Fruit fly (Drosophila melanogaster): ENCODE data around the gene Pgant5.

Gene Pgant5

DNA sequence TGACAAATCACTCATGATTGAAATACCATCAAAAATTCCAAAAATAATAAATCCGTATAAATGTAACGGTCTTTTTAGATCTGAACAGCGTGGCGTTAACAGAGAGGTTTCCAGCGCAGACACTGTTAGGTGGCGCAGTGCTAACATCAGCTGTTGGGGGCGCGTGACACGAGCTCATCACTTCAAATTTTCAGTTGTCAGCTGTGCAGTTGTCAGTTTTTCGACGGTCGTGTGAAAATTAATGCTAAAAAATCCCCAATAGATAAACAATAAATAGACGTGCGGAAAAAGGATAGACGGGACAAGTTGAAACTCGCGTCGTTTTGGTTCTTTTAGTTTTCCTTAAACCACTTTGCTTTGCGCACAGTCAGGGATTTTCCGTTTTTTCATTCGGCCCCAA, 2.8 kb upstream of the Pgant5 start, which contains the start of gene CG4230 (continued):
- TF ChIP-seq CG32772 (GFP tag; IDR thresholded peaks at IDR 0.05) (no peak), CG10267 (tag; optimal IDR thresholded peaks at IDR 0.05) (peak; percentile 17), ase (GFP tag; IDR thresholded peaks at IDR 0.05) (no peak), usp (GFP tag; optimal IDR thresholded peaks at IDR 0.05) (no peak), dmrt11E (tag; optimal IDR thresholded peaks at IDR 0.05) (no peak), CG31441 (GFP tag; IDR thresholded peaks at IDR 0.05) (no peak), Doc2 (GFP tag; IDR thresholded peaks at IDR 0.05) (no peak), CG15514 (GFP tag; optimal IDR thresholded peaks at IDR 0.05) (peak; percentile 47), CG9727 (GFP tag; optimal IDR thresholded peaks at IDR 0.05) (no peak), exex (tag; optimal IDR thresholded peaks at IDR 0.05) (no peak), vnd (GFP tag; IDR thresholded peaks at IDR 0.05; ENCODE audit: partially characterized antibody) (peak; percentile 63; the same call in 2 of the 3 replicates), aop (GFP tag; IDR thresholded peaks at IDR 0.05) (no peak), sc (optimal IDR thresholded peaks at IDR 0.05) (no peak), sc (GFP tag; optimal IDR thresholded peaks at IDR 0.05) (no peak), CG9797 (GFP tag; optimal IDR thresholded peaks at IDR 0.05) (peak; percentile 7), dm (GFP tag; optimal IDR thresholded peaks at IDR 0.05) (no peak), CHES-1-like (GFP tag; optimal IDR thresholded peaks at IDR 0.05) (no peak), p53 (GFP tag; optimal IDR thresholded peaks at IDR 0.05) (no peak), CG7372 (GFP tag; IDR thresholded peaks at IDR 0.05) (no peak), CG33213 (GFP tag; optimal IDR thresholded peaks at IDR 0.05) (no peak), bowl (GFP tag; IDR thresholded peaks at IDR 0.05) (no peak), Dip3 (GFP tag; optimal IDR thresholded peaks at IDR 0.05) (no peak), nom (GFP tag; optimal IDR thresholded peaks at IDR 0.05) (no peak), CG14050 (GFP tag; IDR thresholded peaks at IDR 0.05) (no peak), Ravus (GFP tag; IDR thresholded peaks at IDR 0.05) (no peak), Lhr (GFP tag; optimal IDR thresholded peaks at IDR 0.05) (no peak), CG17829 (tag; optimal IDR thresholded peaks at IDR 0.05) (no peak), CG12104 (GFP tag; optimal IDR thresholded peaks at IDR 0.05) (no peak), Hr78 (GFP tag; optimal IDR thresholded peaks at IDR 0.05) (no peak), CG4424 (GFP tag; optimal IDR thresholded peaks at IDR 0.05) (no peak), CG7786 (GFP tag; optimal IDR thresholded peaks at IDR 0.05) (no peak), MBD-R2 (GFP tag; IDR thresholded peaks at IDR 0.05) (peak; percentile 83), crol (GFP tag; IDR thresholded peaks at IDR 0.05) (no peak), CG4707 (GFP tag; optimal IDR thresholded peaks at IDR 0.05) (no peak), Sry-δ (GFP tag; optimal IDR thresholded peaks at IDR 0.05) (peak; percentile 90), cato (GFP tag; optimal IDR thresholded peaks at IDR 0.05; ENCODE audit: borderline replicate concordance) (no peak), Dref (GFP tag; IDR thresholded peaks at IDR 0.05) (no peak), CG7963 (GFP tag; IDR thresholded peaks at IDR 0.05; ENCODE audit: partially characterized antibody) (peak; percentile 81), dan (GFP tag; IDR thresholded peaks at IDR 0.05) (no peak), CG12391 (tag; optimal IDR thresholded peaks at IDR 0.05) (no peak), CG12071 (GFP tag; optimal IDR thresholded peaks at IDR 0.05) (no peak), Abd-B (GFP tag; optimal IDR thresholded peaks at IDR 0.05) (no peak), cwo (GFP tag; optimal IDR thresholded peaks at IDR 0.05) (no peak), CG1603 (tag; optimal IDR thresholded peaks at IDR 0.05) (peak; percentile 53), hbn (GFP tag; IDR thresholded peaks at IDR 0.05; ENCODE audit: partially characterized antibody) (peak; percentile 91), jumu (GFP tag; optimal IDR thresholded peaks at IDR 0.05) (no peak), dimm (GFP tag; IDR thresholded peaks at IDR 0.05) (no peak), Ets97D (GFP tag; optimal IDR thresholded peaks at IDR 0.05) (peak; percentile 6), Hand (GFP tag; optimal IDR thresholded peaks at IDR 0.05) (no peak), abd-A (tag; optimal IDR thresholded peaks at IDR 0.05) (no peak), Dp (GFP tag; optimal IDR thresholded peaks at IDR 0.05) (peak; percentile 14), CG14014 (GFP tag; IDR thresholded peaks at IDR 0.05) (no peak)
